Fruit fly (Drosophila melanogaster): ENCODE data around the gene kst.

kst gene

dm6 chr3L:3301171-3301738, 35.4 kb upstream of the kst start (continued):
- TF ChIP-seq trem (tag; optimal IDR thresholded peaks at IDR 0.05) (peak; percentile 87), jing (GFP tag; optimal IDR thresholded peaks at IDR 0.05) (peak; percentile 86), gcm2 (GFP tag; optimal IDR thresholded peaks at IDR 0.05) (peak; percentile 72), CG32772 (GFP tag; IDR thresholded peaks at IDR 0.05) (peak; percentile 87), Meics (GFP tag; optimal IDR thresholded peaks at IDR 0.05) (peak; percentile 92), kay (GFP tag; optimal IDR thresholded peaks at IDR 0.05) (peak; percentile 84), Deaf1 (tag; optimal IDR thresholded peaks at IDR 0.05) (peak; percentile 77), MTF-1 (GFP tag; optimal IDR thresholded peaks at IDR 0.05; ENCODE audit: borderline replicate concordance) (peak; percentile 74), twi (tag; optimal IDR thresholded peaks at IDR 0.05) (peak; percentile 75), Pdp1 (GFP tag; optimal IDR thresholded peaks at IDR 0.05) (peak; percentile 86 to 89), Elba2 (GFP tag; optimal IDR thresholded peaks at IDR 0.05) (no peak), Fer1 (GFP tag; optimal IDR thresholded peaks at IDR 0.05) (peak; percentile 96), pb (GFP tag; optimal IDR thresholded peaks at IDR 0.05) (peak; percentile 73), peb (GFP tag; IDR thresholded peaks at IDR 0.05) (peak; percentile 82), slou (GFP tag; optimal IDR thresholded peaks at IDR 0.05) (peak; percentile 57), CG2129 (GFP tag; IDR thresholded peaks at IDR 0.05; ENCODE audit: partially characterized antibody) (no peak), CG4360 (GFP tag; IDR thresholded peaks at IDR 0.05) (peak; percentile 18; the same call in 1 of the 2 replicates), CG11398 (GFP tag; optimal IDR thresholded peaks at IDR 0.05) (peak; percentile 83), NK7.1 (GFP tag; optimal IDR thresholded peaks at IDR 0.05) (peak; percentile 90), cas (GFP tag; IDR thresholded peaks at IDR 0.05) (peak; percentile 52; the same call in 1 of the 2 replicates), CG5245 (GFP tag; optimal IDR thresholded peaks at IDR 0.05) (peak; percentile 83), CG30431 (GFP tag; optimal IDR thresholded peaks at IDR 0.05) (peak; percentile 71), mld (GFP tag; IDR thresholded peaks at IDR 0.05; ENCODE audit: partially characterized antibody) (no peak), sens-2 (GFP tag; IDR thresholded peaks at IDR 0.05) (peak; percentile 90), da (GFP tag; optimal IDR thresholded peaks at IDR 0.05) (peak; percentile 60), H15 (GFP tag; IDR thresholded peaks at IDR 0.05) (peak; percentile 86), CG2120 (GFP tag; optimal IDR thresholded peaks at IDR 0.05) (peak; percentile 94), Sox100B (GFP tag; optimal IDR thresholded peaks at IDR 0.05) (peak; percentile 92), chinmo (GFP tag; IDR thresholded peaks at IDR 0.05; ENCODE audit: partially characterized antibody) (peak; percentile 77; the same call in 2 of the 4 replicates), Gsc (GFP tag; IDR thresholded peaks at IDR 0.05) (peak; percentile 58; the same call in 1 of the 2 replicates), CG14860 (GFP tag; IDR thresholded peaks at IDR 0.05; ENCODE audit: partially characterized antibody) (no peak), PHDP (tag; optimal IDR thresholded peaks at IDR 0.05) (peak; percentile 95), rib (GFP tag; IDR thresholded peaks at IDR 0.05) (peak; percentile 81), ranshi (GFP tag; IDR thresholded peaks at IDR 0.05) (peak; percentile 94), CG6813 (GFP tag; optimal IDR thresholded peaks at IDR 0.05) (peak; percentile 89), Doc3 (GFP tag; IDR thresholded peaks at IDR 0.05; ENCODE audit: partially characterized antibody) (no peak), gsb-n (tag; optimal IDR thresholded peaks at IDR 0.05) (peak; percentile 88), ac (GFP tag; optimal IDR thresholded peaks at IDR 0.05) (peak; percentile 35), CG2875 (GFP tag; optimal IDR thresholded peaks at IDR 0.05) (peak; percentile 90), Vsx1 (GFP tag; optimal IDR thresholded peaks at IDR 0.05) (peak; percentile 72), CG9817 (tag; optimal IDR thresholded peaks at IDR 0.05) (peak; percentile 84), lab (GFP tag; optimal IDR thresholded peaks at IDR 0.05) (peak; percentile 96), fru (optimal IDR thresholded peaks at IDR 0.05) (no peak), phol (tag; optimal IDR thresholded peaks at IDR 0.05) (peak; percentile 91), CHES-1-like (GFP tag; optimal IDR thresholded peaks at IDR 0.05) (peak; percentile 89), run (tag; optimal IDR thresholded peaks at IDR 0.05) (peak; percentile 90), slp2 (GFP tag; optimal IDR thresholded peaks at IDR 0.05) (peak; percentile 84), CG1024 (GFP tag; IDR thresholded peaks at IDR 0.05) (peak; percentile 43; the same call in 1 of the 2 replicates), CG1647 (GFP tag; optimal IDR thresholded peaks at IDR 0.05) (peak; percentile 85), CG7987 (GFP tag; optimal IDR thresholded peaks at IDR 0.05) (peak; percentile 76)
